Worm (Caenorhabditis elegans) whole organism, young adult: Measurements from ENCODE around the gene srxa-8.

ENCODE experiments used
- B0019.2 ChIP-seq: fragments of 200-800 bp; sonication (Bioruptor generic); conservative IDR thresholded peaks from 2 replicates; pipeline ENCODE4 v1.3.6; 2022; ENCODE audit warnings: missing genetic modification reagents, missing genetic modification characterization, missing compliant biosample characterization
- B0035.1 ChIP-seq: sonication (generic microtip); optimal IDR thresholded peaks from 2 replicates; lab custom pipeline; 2016; ENCODE audit warnings: missing genetic modification characterization, mild to moderate bottlenecking, missing compliant biosample characterization, missing genotype, missing genetic modification reagents
- D2030.7 ChIP-seq: fragments of 200-800 bp; sonication (Bioruptor generic); IDR thresholded peaks from 2 replicates; pipeline ENCODE4 v1.3.6; 2022; ENCODE audit warnings: missing genetic modification reagents, missing genetic modification characterization, missing compliant biosample characterization
- F22D6.2 ChIP-seq: sonication (generic microtip); optimal IDR thresholded peaks from 2 replicates; lab custom pipeline; 2016; ENCODE audit warnings: mild to moderate bottlenecking, missing genetic modification characterization, missing compliant biosample characterization
- F37B4.10 ChIP-seq: fragments of 200-800 bp; sonication (Bioruptor generic); IDR thresholded peaks from 2 replicates; pipeline ENCODE4 v1.3.6; 2022; ENCODE audit warnings: missing genetic modification characterization, missing compliant biosample characterization
- F39B2.1 ChIP-seq: fragments of 200-800 bp; sonication (Bioruptor generic); IDR thresholded peaks from 2 replicates; pipeline ENCODE4 v1.3.6; 2022; ENCODE audit warnings: missing genetic modification reagents, missing genetic modification characterization, missing compliant biosample characterization
- F49E8.2 ChIP-seq: sonication (generic microtip); optimal IDR thresholded peaks from 3 replicates; lab custom pipeline; 2017; ENCODE audit warnings: missing genetic modification characterization, mild to moderate bottlenecking, missing compliant biosample characterization, antibody characterized with exemption, moderate library complexity; ENCODE audit not compliant: insufficient read depth
- F57A8.1 ChIP-seq: fragments of 200-800 bp; sonication (Bioruptor generic); optimal IDR thresholded peaks from 2 replicates; lab custom pipeline; 2018; ENCODE audit warnings: mild to moderate bottlenecking, missing genetic modification characterization, moderate library complexity, missing compliant biosample characterization
- K12H6.12 ChIP-seq: fragments of 200-800 bp; sonication (Bioruptor generic); optimal IDR thresholded peaks from 2 replicates; lab custom pipeline; 2018; ENCODE audit warnings: mild to moderate bottlenecking, missing genetic modification characterization, missing compliant biosample characterization
- Y53G8AR.9 ChIP-seq: fragments of 200-800 bp; sonication (Bioruptor generic); conservative IDR thresholded peaks from 2 replicates; pipeline ENCODE4 v1.3.6; 2022; ENCODE audit warnings: missing genetic modification reagents, missing genetic modification characterization, missing compliant biosample characterization
- ZK185.1 ChIP-seq: sonication (generic microtip); optimal IDR thresholded peaks from 2 replicates; lab custom pipeline; 2016; ENCODE audit warnings: mild to moderate bottlenecking, missing genetic modification characterization, missing compliant biosample characterization; ENCODE audit not compliant: poor library complexity, severe bottlenecking
- aptf-2 ChIP-seq: fragments of 200-800 bp; sonication (Bioruptor generic); conservative IDR thresholded peaks from 2 replicates; pipeline ENCODE4 v1.3.6; 2022; ENCODE audit warnings: missing genetic modification reagents, missing genetic modification characterization, missing compliant biosample characterization
- atf-7 ChIP-seq: sonication (generic microtip); optimal IDR thresholded peaks from 2 replicates; lab custom pipeline; 2017; ENCODE audit warnings: mild to moderate bottlenecking, missing genetic modification characterization, missing compliant biosample characterization
- athp-1 ChIP-seq: sonication (generic microtip); optimal IDR thresholded peaks from 2 replicates; lab custom pipeline; 2017; ENCODE audit warnings: mild to moderate bottlenecking, missing genetic modification characterization, missing compliant biosample characterization
- ccch-3 ChIP-seq: fragments of 200-800 bp; sonication (Bioruptor generic); optimal IDR thresholded peaks from 2 replicates; lab custom pipeline; 2018; ENCODE audit warnings: mild to moderate bottlenecking, missing genetic modification characterization, missing compliant biosample characterization
- cebp-2 ChIP-seq: fragments of 200-800 bp; sonication (Bioruptor generic); IDR thresholded peaks from 2 replicates; pipeline ENCODE4 v1.3.6; 2022; ENCODE audit warnings: missing genetic modification characterization, missing compliant biosample characterization
- ceh-27 ChIP-seq: fragments of 200-800 bp; sonication (Bioruptor generic); optimal IDR thresholded peaks from 2 replicates; lab custom pipeline; 2018; ENCODE audit warnings: mild to moderate bottlenecking, missing genetic modification characterization, moderate library complexity, missing compliant biosample characterization
- ceh-58 ChIP-seq: fragments of 200-800 bp; sonication (Bioruptor generic); IDR thresholded peaks from 2 replicates; pipeline ENCODE4 v1.3.6; 2022; ENCODE audit warnings: missing genetic modification characterization, missing compliant biosample characterization
- ceh-79 ChIP-seq: sonication (generic microtip); optimal IDR thresholded peaks from 2 replicates; lab custom pipeline; 2017; ENCODE audit warnings: mild to moderate bottlenecking, missing genetic modification characterization, missing compliant biosample characterization
- chd-7 ChIP-seq: sonication (generic microtip); optimal IDR thresholded peaks from 2 replicates; lab custom pipeline; 2016; ENCODE audit warnings: mild to moderate bottlenecking, missing genetic modification characterization, moderate library complexity, missing compliant biosample characterization
- die-1 ChIP-seq: sonication (generic microtip); optimal IDR thresholded peaks from 2 replicates; lab custom pipeline; 2016; ENCODE audit warnings: missing genotype, mild to moderate bottlenecking, missing genetic modification characterization, missing compliant biosample characterization
- egl-18 ChIP-seq: fragments of 200-800 bp; sonication (Bioruptor generic); IDR thresholded peaks from 2 replicates; pipeline ENCODE4 v1.3.6; 2022; ENCODE audit warnings: missing genetic modification reagents, missing genetic modification characterization, missing compliant biosample characterization
- egl-44 ChIP-seq: fragments of 200-800 bp; sonication (Bioruptor generic); IDR thresholded peaks from 2 replicates; pipeline ENCODE4 v1.3.6; 2022; ENCODE audit warnings: missing genetic modification reagents, missing genetic modification characterization, missing compliant biosample characterization
- ets-4 ChIP-seq: fragments of 200-800 bp; sonication (Bioruptor generic); optimal IDR thresholded peaks from 2 replicates; lab custom pipeline; 2018; ENCODE audit warnings: mild to moderate bottlenecking, missing genetic modification characterization, missing compliant biosample characterization
- fkh-3 ChIP-seq: sonication (generic microtip); optimal IDR thresholded peaks from 2 replicates; lab custom pipeline; 2016; ENCODE audit warnings: mild to moderate bottlenecking, missing genetic modification characterization, missing compliant biosample characterization
- gei-17 ChIP-seq: fragments of 200-800 bp; sonication (Bioruptor generic); optimal IDR thresholded peaks from 2 replicates; lab custom pipeline; 2018; ENCODE audit warnings: mild to moderate bottlenecking, missing genetic modification characterization, missing compliant biosample characterization
- him-1 ChIP-seq: sonication (generic microtip); optimal IDR thresholded peaks from 2 replicates; lab custom pipeline; 2016; ENCODE audit warnings: missing genotype, missing genetic modification reagents, missing genetic modification characterization, missing compliant biosample characterization
- hlh-12 ChIP-seq: sonication (generic microtip); optimal IDR thresholded peaks from 2 replicates; lab custom pipeline; 2016; ENCODE audit warnings: missing genetic modification characterization, missing compliant biosample characterization
- hmg-1.2 ChIP-seq: fragments of 200-800 bp; sonication (Bioruptor generic); IDR thresholded peaks from 2 replicates; pipeline ENCODE4 v1.3.6; 2022; ENCODE audit warnings: missing genetic modification reagents, missing genetic modification characterization, missing compliant biosample characterization
- hrde-1 ChIP-seq: sonication (generic microtip); optimal IDR thresholded peaks from 2 replicates; lab custom pipeline; 2016; ENCODE audit warnings: missing genetic modification characterization, mild to moderate bottlenecking, missing compliant biosample characterization, moderate library complexity, missing genotype, missing genetic modification reagents, borderline replicate concordance
- let-526 ChIP-seq: fragments of 200-800 bp; sonication (Bioruptor generic); IDR thresholded peaks from 2 replicates; pipeline ENCODE4 v1.3.6; 2022; ENCODE audit warnings: missing genetic modification reagents, missing genetic modification characterization, missing compliant biosample characterization
- lir-1 ChIP-seq: fragments of 200-800 bp; sonication (Bioruptor generic); conservative IDR thresholded peaks from 2 replicates; pipeline ENCODE4 v1.3.6; 2022; ENCODE audit warnings: missing genetic modification reagents, missing genetic modification characterization, missing compliant biosample characterization
- lsy-27 ChIP-seq: sonication (generic microtip); optimal IDR thresholded peaks from 2 replicates; lab custom pipeline; 2017; ENCODE audit warnings: missing genetic modification characterization, mild to moderate bottlenecking, missing compliant biosample characterization, antibody characterized with exemption, missing genotype, borderline replicate concordance; ENCODE audit not compliant: insufficient read depth
- madf-10 ChIP-seq: sonication (generic microtip); optimal IDR thresholded peaks from 2 replicates; lab custom pipeline; 2016; ENCODE audit warnings: mild to moderate bottlenecking, missing genetic modification characterization, missing compliant biosample characterization
- madf-8 ChIP-seq: fragments of 200-800 bp; sonication (Bioruptor generic); conservative IDR thresholded peaks from 2 replicates; pipeline ENCODE4 v1.3.6; 2022; ENCODE audit warnings: missing genetic modification reagents, missing genetic modification characterization, missing compliant biosample characterization
- nfya-1 ChIP-seq: sonication (generic microtip); optimal IDR thresholded peaks from 2 replicates; lab custom pipeline; 2017; ENCODE audit warnings: antibody characterized with exemption, missing compliant biosample characterization, missing genetic modification characterization, borderline replicate concordance; ENCODE audit not compliant: insufficient read depth
- nfyb-1 ChIP-seq: fragments of 200-800 bp; sonication (Bioruptor generic); IDR thresholded peaks from 2 replicates; pipeline ENCODE4 v1.3.6; 2022; ENCODE audit warnings: missing genetic modification reagents, missing genetic modification characterization, missing compliant biosample characterization
- nhr-27 ChIP-seq: fragments of 200-800 bp; sonication (Bioruptor generic); optimal IDR thresholded peaks from 2 replicates; lab custom pipeline; 2018; ENCODE audit warnings: mild to moderate bottlenecking, missing genetic modification characterization, moderate library complexity, missing compliant biosample characterization
- nhr-90 ChIP-seq: sonication (generic microtip); optimal IDR thresholded peaks from 2 replicates; lab custom pipeline; 2016; ENCODE audit warnings: missing genotype, mild to moderate bottlenecking, missing genetic modification characterization, missing compliant biosample characterization
- rcor-1 ChIP-seq: fragments of 200-800 bp; sonication (Bioruptor generic); IDR thresholded peaks from 2 replicates; pipeline ENCODE4 v1.3.6; 2022; ENCODE audit warnings: missing genetic modification reagents, missing genetic modification characterization, missing compliant biosample characterization
- rec-8 ChIP-seq, 2 experiments: sonication (generic microtip); optimal IDR thresholded peaks; 2 replicates each; lab custom pipeline; 2016; ENCODE audit warnings: mild to moderate bottlenecking in 2 of 2, missing genetic modification characterization in 2 of 2, missing genetic modification reagents in 2 of 2, missing genotype in 2 of 2, missing biosample characterization in 1 of 2, missing compliant biosample characterization in 1 of 2, moderate library complexity in 1 of 2
- snpc-3.4 ChIP-seq: sonication (generic microtip); optimal IDR thresholded peaks from 2 replicates; lab custom pipeline; 2017; ENCODE audit warnings: missing genetic modification characterization, mild to moderate bottlenecking, missing compliant biosample characterization, antibody characterized with exemption, moderate library complexity, missing genotype, missing genetic modification reagents
- snpc-4 ChIP-seq, 5 experiments: fragments of 150-350 bp in 1 of 5; sonication (generic microtip) in 4 of 5; optimal IDR thresholded peaks; 2 replicates each; lab custom pipeline; 2014 to 2018; ENCODE audit warnings: missing genetic modification characterization in 5 of 5, missing biosample characterization in 3 of 5, antibody characterized with exemption in 2 of 5, mild to moderate bottlenecking in 2 of 5, missing compliant biosample characterization in 2 of 5, missing genotype in 2 of 5, moderate library complexity in 2 of 5, missing genetic modification reagents in 1 of 5
- tlf-1 ChIP-seq: fragments of 200-800 bp; sonication (Bioruptor generic); optimal IDR thresholded peaks from 2 replicates; lab custom pipeline; 2018; ENCODE audit warnings: mild to moderate bottlenecking, missing genetic modification characterization, missing compliant biosample characterization
- unc-62 ChIP-seq: fragments of 150-350 bp; optimal IDR thresholded peaks from 2 replicates; lab custom pipeline; 2014; ENCODE audit warnings: missing biosample characterization, missing genetic modification reagents, missing genetic modification characterization
- ztf-28 ChIP-seq: fragments of 200-800 bp; sonication (Bioruptor generic); IDR thresholded peaks from 2 replicates; pipeline ENCODE4 v1.3.6; 2022; ENCODE audit warnings: missing genetic modification reagents, missing genetic modification characterization, missing compliant biosample characterization

Gene srxa-8

ce11 chrX:13264550-13264949, 44.1 kb downstream of the srxa-8 start (continued):
- TF ChIP-seq ccch-3 (GFP tag; lab: Kevin White, UChicago) (peak; percentile 16), F39B2.1 (GFP tag; lab: Robert Waterston, UW) (0 out of 2 replicates have a peak, but pooled peaks have one; percentile 54), ZK185.1 (tag; lab: Kevin White, UChicago) (peak; percentile 60), F49E8.2 (tag; lab: Kevin White, UChicago) (no peak), F57A8.1 (GFP tag; lab: Kevin White, UChicago) (peak; percentile 41), D2030.7 (peak; percentile 54), madf-8 (GFP tag; lab: Robert Waterston, UW) (0 out of 2 replicates have a peak, but pooled peaks have one; percentile 21), atf-7 (tag; lab: Kevin White, UChicago) (peak; percentile 55), egl-18 (no peak), F37B4.10 (GFP tag; lab: Robert Waterston, UW) (peak; percentile 89; the same call in 1 of the 2 replicates), ceh-27 (GFP tag; lab: Kevin White, UChicago) (peak; percentile 45), lir-1 (GFP tag; lab: Robert Waterston, UW) (peak; percentile 63; the same call in 1 of the 2 replicates), ztf-28 (peak; percentile 78; the same call in 1 of the 2 replicates), ets-4 (no peak), rcor-1 (GFP tag; lab: Robert Waterston, UW) (peak; percentile 85), him-1 (peak; percentile 88), K12H6.12 (tag; lab: Kevin White, UChicago) (peak; percentile 39), athp-1 (tag; lab: Kevin White, UChicago) (peak; percentile 24), snpc-3.4 (tag; lab: Kevin White, UChicago) (peak; percentile 60), hlh-12 (tag; lab: Kevin White, UChicago) (peak; percentile 41), madf-10 (tag; lab: Kevin White, UChicago) (peak; percentile 64), hrde-1 (tag; lab: Kevin White, UChicago) (peak; percentile 61), gei-17 (GFP tag; lab: Kevin White, UChicago) (peak; percentile 60), aptf-2 (GFP tag; lab: Robert Waterston, UW) (0 out of 2 replicates have a peak, but pooled peaks have one; percentile 34), tlf-1 (GFP tag; lab: Kevin White, UChicago) (no peak), fkh-3 (tag; lab: Kevin White, UChicago) (peak; percentile 62), nfyb-1 (GFP tag; lab: Robert Waterston, UW) (peak; percentile 89), hmg-1.2 (GFP tag; lab: Robert Waterston, UW) (peak; percentile 83), ceh-58 (no peak), egl-44 (GFP tag; lab: Robert Waterston, UW) (peak; percentile 83), die-1 (peak; percentile 89), F22D6.2 (tag; lab: Kevin White, UChicago) (peak; percentile 33), nfya-1 (tag; lab: Kevin White, UChicago) (no peak), Y53G8AR.9 (GFP tag; lab: Robert Waterston, UW) (0 out of 2 replicates have a peak, but pooled peaks have one; percentile 38), cebp-2 (GFP tag; lab: Robert Waterston, UW) (peak; percentile 88; the same call in 1 of the 2 replicates), nhr-27 (tag; lab: Kevin White, UChicago) (no peak), let-526 (0 out of 2 replicates have a peak, but pooled peaks have one; percentile 49), rec-8 (tag; optimal IDR thresholded peaks at IDR 0.05; lab: Kevin White, UChicago) (peak; percentile 44 to 68), chd-7 (peak; percentile 76), B0019.2 (GFP tag; lab: Robert Waterston, UW) (no peak), nhr-90 (peak; percentile 84), ceh-79 (tag; lab: Kevin White, UChicago) (no peak), B0035.1 (tag; lab: Kevin White, UChicago) (peak; percentile 53), unc-62 (GFP tag; lab: Kevin White, UChicago) (no peak), lsy-27 (tag; lab: Kevin White, UChicago) (no peak), snpc-4 (GFP tag; optimal IDR thresholded peaks at IDR 0.05; lab: Kevin White, UChicago) (no peak), snpc-4 (tag; optimal IDR thresholded peaks at IDR 0.05; lab: Kevin White, UChicago) (peak in 3 of 4 experiments; percentile 49 to 71 (median 71))
